Worm (Caenorhabditis elegans) whole organism, late embryonic: ENCODE data around the gene C54E4.12.

Experiments
- C08G9.2 ChIP-seq: sonication (generic microtip); optimal IDR thresholded peaks from 2 replicates; lab custom pipeline; 2016; ENCODE audit warnings: mild to moderate bottlenecking, missing genetic modification characterization, moderate library complexity, missing compliant biosample characterization
- ceh-6 ChIP-seq: fragments of 200-800 bp; sonication (Bioruptor generic); optimal IDR thresholded peaks from 2 replicates; lab custom pipeline; 2018; ENCODE audit warnings: mild to moderate bottlenecking, missing genetic modification characterization, missing compliant biosample characterization
- ets-4 ChIP-seq: sonication (generic microtip); optimal IDR thresholded peaks from 2 replicates; lab custom pipeline; 2016; ENCODE audit warnings: missing genetic modification characterization, missing compliant biosample characterization
- fkh-10 ChIP-seq: fragments of 150-350 bp; optimal IDR thresholded peaks from 2 replicates; lab custom pipeline; 2014; ENCODE audit warnings: missing biosample characterization, missing genetic modification reagents, missing genetic modification characterization
- hlh-15 ChIP-seq: sonication (generic microtip); optimal IDR thresholded peaks from 2 replicates; lab custom pipeline; 2016; ENCODE audit warnings: missing genetic modification characterization, missing compliant biosample characterization
- hlh-8 ChIP-seq: sonication (generic microtip); optimal IDR thresholded peaks from 2 replicates; lab custom pipeline; 2016; ENCODE audit warnings: missing genotype, missing genetic modification characterization, missing compliant biosample characterization
- lin-11 ChIP-seq: fragments of 200-800 bp; sonication (Bioruptor generic); optimal IDR thresholded peaks from 2 replicates; lab custom pipeline; 2018; ENCODE audit warnings: mild to moderate bottlenecking, missing genetic modification characterization, missing compliant biosample characterization
- nfya-1 ChIP-seq: sonication (generic microtip); optimal IDR thresholded peaks from 2 replicates; lab custom pipeline; 2017; ENCODE audit warnings: missing genetic modification characterization, mild to moderate bottlenecking, missing compliant biosample characterization, antibody characterized with exemption, moderate library complexity
- nhr-11 ChIP-seq: fragments of 150-350 bp; optimal IDR thresholded peaks from 2 replicates; lab custom pipeline; 2014; ENCODE audit warnings: missing biosample characterization, missing genetic modification characterization
- pha-2 ChIP-seq: sonication (generic microtip); optimal IDR thresholded peaks from 2 replicates; lab custom pipeline; 2017; ENCODE audit warnings: mild to moderate bottlenecking, missing genetic modification characterization, missing compliant biosample characterization
- rnt-1 ChIP-seq: sonication (generic microtip); optimal IDR thresholded peaks from 2 replicates; lab custom pipeline; 2016; ENCODE audit warnings: missing genetic modification characterization, missing compliant biosample characterization

DNA sequence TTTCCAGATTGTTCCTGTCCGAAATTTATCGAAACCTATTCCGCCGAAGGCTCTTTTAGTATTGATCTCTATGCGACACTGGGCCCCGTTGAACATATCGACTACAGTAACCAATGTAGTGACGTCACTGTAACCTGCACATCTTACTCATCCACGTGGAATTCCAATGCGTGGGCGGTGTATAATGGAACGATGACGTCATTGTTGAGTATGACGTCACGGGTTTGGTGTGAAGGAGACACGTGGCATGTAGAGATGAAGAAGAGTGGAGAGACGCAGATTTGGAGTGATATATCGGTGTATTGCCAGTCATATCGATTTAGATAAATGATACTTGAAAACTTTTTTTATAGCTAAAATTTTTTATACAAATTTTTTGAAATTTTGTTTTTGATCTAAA, 29.9 kb upstream of the C54E4.12 start:
- TF ChIP-seq ets-4 (tag; lab: Kevin White, UChicago) (no peak), nhr-11 (tag; lab: Kevin White, UChicago) (no peak), pha-2 (tag; lab: Kevin White, UChicago) (no peak), hlh-15 (no peak), hlh-8 (no peak), nfya-1 (tag; lab: Kevin White, UChicago) (no peak), fkh-10 (GFP tag; lab: Kevin White, UChicago) (no peak), rnt-1 (no peak), ceh-6 (no peak), lin-11 (tag; lab: Kevin White, UChicago) (no peak), C08G9.2 (tag; lab: Kevin White, UChicago) (no peak)
